Worm (Caenorhabditis elegans) whole organism, L2 larva: ENCODE measurements around the gene col-76.

Source experiments
- C34F6.9 ChIP-seq: fragments of 150-350 bp; optimal IDR thresholded peaks from 2 replicates; lab custom pipeline; 2014; ENCODE audit warnings: missing biosample characterization, missing genetic modification characterization
- ama-1 ChIP-seq: fragments of 150-350 bp; optimal IDR thresholded peaks from 2 replicates; lab custom pipeline; 2018; ENCODE audit warnings: inconsistent platforms
- fos-1 ChIP-seq: fragments of 150-350 bp; optimal IDR thresholded peaks from 2 replicates; lab custom pipeline; 2014; ENCODE audit warnings: missing biosample characterization, missing genetic modification characterization
- mab-5 ChIP-seq: fragments of 150-350 bp; optimal IDR thresholded peaks from 2 replicates; lab custom pipeline; 2014; ENCODE audit warnings: missing biosample characterization, missing genetic modification characterization
- nhr-6 ChIP-seq: fragments of 150-350 bp; optimal IDR thresholded peaks from 2 replicates; lab custom pipeline; 2014; ENCODE audit warnings: missing biosample characterization, missing genetic modification characterization
- snpc-4 ChIP-seq: fragments of 150-350 bp; optimal IDR thresholded peaks from 2 replicates; lab custom pipeline; 2014; ENCODE audit warnings: missing biosample characterization, missing genetic modification characterization
- zag-1 ChIP-seq: fragments of 150-350 bp; optimal IDR thresholded peaks from 2 replicates; lab custom pipeline; 2014; ENCODE audit warnings: missing biosample characterization, missing genetic modification characterization

- TF ChIP-seq mab-5 (tag; lab: Kevin White, UChicago) (no peak), nhr-6 (no peak), zag-1 (no peak), fos-1 (tag; lab: Kevin White, UChicago) (no peak), ama-1 (lab: Kevin White, UChicago) (no peak), snpc-4 (no peak), C34F6.9 (no peak)
These were observed 14.1 kb downstream of the col-76 start for ce11 chrII:8218266-8218665.
